Fruit fly (Drosophila melanogaster) Kc167 (cell line): ENCODE data around the gene CG15333.

Experiments used
- Myc ChIP-seq: fragments of >200 bp; optimal IDR thresholded peaks from 2 replicates; lab custom pipeline; 2017; ENCODE audit warnings: missing external identifiers
- Sin3A ChIP-seq: fragments of >200 bp; optimal IDR thresholded peaks from 2 replicates; lab custom pipeline; 2018; ENCODE audit warnings: missing external identifiers
- h ChIP-seq: fragments of >200 bp; optimal IDR thresholded peaks from 3 replicates; lab custom pipeline; 2018; ENCODE audit warnings: missing external identifiers
- insv ChIP-seq: fragments of >200 bp; optimal IDR thresholded peaks from 3 replicates; lab custom pipeline; 2018; ENCODE audit warnings: missing external identifiers
- psq ChIP-seq: fragments of >200 bp; optimal IDR thresholded peaks from 2 replicates; lab custom pipeline; 2017; ENCODE audit warnings: missing external identifiers
- ttk ChIP-seq: sonication (Bioruptor generic); optimal IDR thresholded peaks from 2 replicates; lab custom pipeline; 2017; ENCODE audit warnings: missing external identifiers

Gene CG15333

dm6 chrX:8021245-8021644 is at the start of gene CG15333:
TSS of gene CG15333 (minus strand) at chrX:8021345.
- TF ChIP-seq Sin3A (no peak), insv (lab: Kevin White, UChicago) (no peak), h (no peak), ttk (lab: Kevin White, UChicago) (no peak), psq (lab: Kevin White, UChicago) (no peak), Myc (no peak)

- TF ChIP-seq h, result no peak
- no peak for TF ChIP-seq Sin3A
- no peak for TF ChIP-seq Myc
- TF ChIP-seq psq (lab: Kevin White, UChicago), result no peak
- TF ChIP-seq insv (lab: Kevin White, UChicago), result no peak
- no peak for TF ChIP-seq ttk (lab: Kevin White, UChicago)
Observed at dm6 chrX:8063223-8063674, 42.1 kb upstream of the CG15333 start.

- TF ChIP-seq h (no peak), ttk (lab: Kevin White, UChicago) (no peak), Myc (no peak), psq (lab: Kevin White, UChicago) (no peak), Sin3A (no peak), insv (lab: Kevin White, UChicago) (no peak)
Observed at dm6 chrX:8062180-8062480, 41.0 kb upstream of the CG15333 start.

- TF ChIP-seq Sin3A (no peak), psq (lab: Kevin White, UChicago) (no peak), ttk (lab: Kevin White, UChicago) (no peak), h (no peak), insv (lab: Kevin White, UChicago) (no peak), Myc (no peak)
Observed at dm6 chrX:8061392-8062179, 40.4 kb upstream of the CG15333 start, which contains the start of gene mys. TSS of gene mys (plus strand) at chrX:8061645.

- no peak for TF ChIP-seq h
- TF ChIP-seq Sin3A, result no peak
- no peak for TF ChIP-seq Myc
- no peak for TF ChIP-seq psq (lab: Kevin White, UChicago)
- TF ChIP-seq insv (lab: Kevin White, UChicago), result no peak
- TF ChIP-seq ttk (lab: Kevin White, UChicago), result no peak
Observed at dm6 chrX:8060921-8061270, 39.8 kb upstream of the CG15333 start.

dm6 chrX:8060148-8060920 is 39.2 kb upstream of the CG15333 start:
- TF ChIP-seq ttk (lab: Kevin White, UChicago) (no peak), Sin3A (no peak), h (no peak), insv (lab: Kevin White, UChicago) (no peak), psq (lab: Kevin White, UChicago) (no peak), Myc (no peak)

dm6 chrX:8059629-8060028 is 38.5 kb upstream of the CG15333 start:
- TF ChIP-seq ttk (lab: Kevin White, UChicago) (peak; percentile 51), psq (lab: Kevin White, UChicago) (no peak)

- TF ChIP-seq ttk (lab: Kevin White, UChicago) (no peak), Sin3A (no peak), Myc (no peak), h (no peak), insv (lab: Kevin White, UChicago) (no peak), psq (lab: Kevin White, UChicago) (no peak)
Observed at dm6 chrX:8058446-8058900, 37.3 kb upstream of the CG15333 start.

dm6 chrX:8057837-8058445 is 36.8 kb upstream of the CG15333 start:
- no peak for TF ChIP-seq insv (lab: Kevin White, UChicago)
- no peak for TF ChIP-seq h
- TF ChIP-seq Myc, result no peak

- TF ChIP-seq psq (lab: Kevin White, UChicago) (no peak), insv (lab: Kevin White, UChicago) (no peak), ttk (lab: Kevin White, UChicago) (no peak), h (no peak), Myc (no peak), Sin3A (no peak)
Observed at dm6 chrX:8057299-8057730, 36.2 kb upstream of the CG15333 start.

- TF ChIP-seq Sin3A (no peak), Myc (no peak), psq (lab: Kevin White, UChicago) (no peak), h (no peak), ttk (lab: Kevin White, UChicago) (no peak), insv (lab: Kevin White, UChicago) (no peak)
Observed at dm6 chrX:8056597-8057228, 35.6 kb upstream of the CG15333 start.

dm6 chrX:8056084-8056483 is 34.9 kb upstream of the CG15333 start:
- TF ChIP-seq h, result no peak
- no peak for TF ChIP-seq psq (lab: Kevin White, UChicago)
- TF ChIP-seq insv (lab: Kevin White, UChicago), result no peak
- no peak for TF ChIP-seq ttk (lab: Kevin White, UChicago)
- TF ChIP-seq Sin3A, result no peak
- no peak for TF ChIP-seq Myc
